Fruit fly (Drosophila melanogaster) whole organism, embryonic: Measurements from ENCODE around the gene Gad1.

Experiments used
- Bdp1 ChIP-seq: fragments of 200-800 bp; sonication (Bioruptor generic); optimal IDR thresholded peaks from 3 replicates; lab custom pipeline; 2016; ENCODE audit warnings: missing biosample characterization, missing genetic modification characterization
- Bgb ChIP-seq: fragments of 200-800 bp; sonication (Bioruptor generic); IDR thresholded peaks from 2 replicates; pipeline ENCODE4 v1.3.6; 2022; ENCODE audit warnings: missing biosample characterization, missing genetic modification characterization; ENCODE audit not compliant: partially characterized antibody
- BtbVII ChIP-seq: fragments of 200-800 bp; sonication (Bioruptor generic); optimal IDR thresholded peaks from 3 replicates; lab custom pipeline; 2017; ENCODE audit warnings: missing biosample characterization, mild to moderate bottlenecking, missing genetic modification characterization
- CG10565 ChIP-seq: fragments of 200-800 bp; sonication (Bioruptor generic); optimal IDR thresholded peaks from 3 replicates; lab custom pipeline; 2016; ENCODE audit warnings: missing biosample characterization, mild to moderate bottlenecking, missing genetic modification characterization
- CG11093 ChIP-seq: fragments of 200-800 bp; sonication (Bioruptor generic); IDR thresholded peaks from 3 replicates; pipeline ENCODE4 v1.3.6; 2022; ENCODE audit warnings: missing biosample characterization, missing genetic modification characterization
- CG1233 ChIP-seq: fragments of 200-800 bp; sonication (Bioruptor generic); optimal IDR thresholded peaks from 4 replicates; lab custom pipeline; 2018; ENCODE audit warnings: missing biosample characterization, mild to moderate bottlenecking, missing genetic modification characterization
- CG12391 ChIP-seq: fragments of 200-800 bp; sonication (Bioruptor generic); optimal IDR thresholded peaks from 3 replicates; lab custom pipeline; 2018; ENCODE audit warnings: missing biosample characterization, mild to moderate bottlenecking, missing genetic modification characterization, moderate library complexity
- CG13287 ChIP-seq: fragments of 200-800 bp; sonication (Bioruptor generic); IDR thresholded peaks from 2 replicates; pipeline ENCODE4 v1.3.6; 2022; ENCODE audit warnings: missing biosample characterization, missing genetic modification characterization; ENCODE audit not compliant: partially characterized antibody
- CG14014 ChIP-seq: fragments of 200-800 bp; sonication (Bioruptor generic); IDR thresholded peaks from 2 replicates; pipeline ENCODE4 v1.3.6; 2022; ENCODE audit warnings: missing biosample characterization, missing genetic modification characterization
- CG14710 ChIP-seq: fragments of 200-800 bp; sonication (Bioruptor generic); optimal IDR thresholded peaks from 3 replicates; lab custom pipeline; 2019; ENCODE audit warnings: missing biosample characterization, mild to moderate bottlenecking, missing genetic modification characterization, moderate library complexity
- CG15479 ChIP-seq: fragments of 200-800 bp; sonication (Bioruptor generic); optimal IDR thresholded peaks from 3 replicates; lab custom pipeline; 2019; ENCODE audit warnings: missing biosample characterization, mild to moderate bottlenecking, missing genetic modification characterization, moderate library complexity
- CG15601 ChIP-seq: fragments of 200-800 bp; sonication (Bioruptor generic); optimal IDR thresholded peaks from 3 replicates; lab custom pipeline; 2019; ENCODE audit warnings: missing biosample characterization, mild to moderate bottlenecking, missing genetic modification characterization, moderate library complexity
- CG17912 ChIP-seq: fragments of 200-800 bp; sonication (Bioruptor generic); optimal IDR thresholded peaks from 2 replicates; lab custom pipeline; 2018; ENCODE audit warnings: missing biosample characterization, mild to moderate bottlenecking, missing genetic modification characterization
- CG2199 ChIP-seq: fragments of 200-800 bp; sonication (Bioruptor generic); IDR thresholded peaks from 3 replicates; pipeline ENCODE4 v1.3.6; 2022; ENCODE audit warnings: missing biosample characterization, missing genetic modification characterization
- CG30020 ChIP-seq: fragments of 200-800 bp; optimal IDR thresholded peaks from 2 replicates; lab custom pipeline; 2019; ENCODE audit warnings: missing biosample characterization, mild to moderate bottlenecking, missing genetic modification characterization, moderate library complexity
- CG30403 ChIP-seq: fragments of 200-800 bp; sonication (Bioruptor generic); optimal IDR thresholded peaks from 3 replicates; lab custom pipeline; 2016; ENCODE audit warnings: missing biosample characterization, missing genetic modification characterization
- CG31365 ChIP-seq: fragments of 200-800 bp; sonication (Bioruptor generic); optimal IDR thresholded peaks from 2 replicates; lab custom pipeline; 2018; ENCODE audit warnings: missing biosample characterization, mild to moderate bottlenecking, missing genetic modification characterization
- CG7271 ChIP-seq: fragments of 200-800 bp; sonication (Bioruptor generic); optimal IDR thresholded peaks from 2 replicates; lab custom pipeline; 2018; ENCODE audit warnings: missing biosample characterization, mild to moderate bottlenecking, missing genetic modification characterization, moderate library complexity
- CG9437 ChIP-seq: fragments of 200-800 bp; sonication (Bioruptor generic); optimal IDR thresholded peaks from 2 replicates; lab custom pipeline; 2018; ENCODE audit warnings: missing biosample characterization, mild to moderate bottlenecking, missing genetic modification characterization
- Dbx ChIP-seq: fragments of 200-800 bp; sonication (Bioruptor generic); IDR thresholded peaks from 3 replicates; pipeline ENCODE4 v1.3.6; 2022; ENCODE audit warnings: missing biosample characterization, missing genetic modification characterization
- Dek ChIP-seq: fragments of 200-800 bp; sonication (Bioruptor generic); optimal IDR thresholded peaks from 3 replicates; lab custom pipeline; 2019; ENCODE audit warnings: missing biosample characterization, mild to moderate bottlenecking, missing genetic modification characterization, moderate library complexity
- Dip3 ChIP-seq: fragments of 200-800 bp; sonication (Bioruptor generic); optimal IDR thresholded peaks from 3 replicates; lab custom pipeline; 2016; ENCODE audit warnings: missing biosample characterization, missing genetic modification characterization
- Dll ChIP-seq: fragments of 200-800 bp; sonication (Bioruptor generic); IDR thresholded peaks from 4 replicates; pipeline ENCODE4 v1.3.6; 2022; ENCODE audit warnings: missing biosample characterization, missing genetic modification characterization; ENCODE audit not compliant: partially characterized antibody
- E2f2 ChIP-seq: fragments of 200-800 bp; sonication (Bioruptor generic); IDR thresholded peaks from 2 replicates; pipeline ENCODE4 v1.3.6; 2022; ENCODE audit warnings: missing biosample characterization, missing genetic modification characterization
- Ets97D ChIP-seq: fragments of 200-800 bp; sonication (Bioruptor generic); optimal IDR thresholded peaks from 3 replicates; lab custom pipeline; 2016; ENCODE audit warnings: missing biosample characterization, missing genetic modification characterization
- Fer1 ChIP-seq: fragments of 200-800 bp; sonication (Bioruptor generic); optimal IDR thresholded peaks from 2 replicates; lab custom pipeline; 2017; ENCODE audit warnings: missing biosample characterization, mild to moderate bottlenecking, missing genetic modification characterization
- HLH4C ChIP-seq: fragments of 200-800 bp; sonication (Bioruptor generic); IDR thresholded peaks from 3 replicates; pipeline ENCODE4 v1.3.6; 2022; ENCODE audit warnings: missing biosample characterization, missing genetic modification characterization; ENCODE audit not compliant: partially characterized antibody
- Hsf ChIP-seq: fragments of 200-800 bp; sonication (Bioruptor generic); optimal IDR thresholded peaks from 3 replicates; lab custom pipeline; 2016; ENCODE audit warnings: missing biosample characterization, missing genetic modification characterization
- Oaz ChIP-seq: fragments of 200-800 bp; sonication (Bioruptor generic); IDR thresholded peaks from 2 replicates; pipeline ENCODE4 v1.3.6; 2022; ENCODE audit warnings: missing biosample characterization, missing genetic modification characterization
- Rfx ChIP-seq: fragments of 200-800 bp; sonication (Bioruptor generic); IDR thresholded peaks from 2 replicates; pipeline ENCODE4 v1.3.6; 2022; ENCODE audit warnings: missing biosample characterization, missing genetic modification characterization
- Sin3A ChIP-seq: fragments of >200 bp; optimal IDR thresholded peaks from 2 replicates; lab custom pipeline; 2018
- aop ChIP-seq: fragments of 200-800 bp; sonication (Bioruptor generic); IDR thresholded peaks from 2 replicates; pipeline ENCODE4 v1.3.6; 2022; ENCODE audit warnings: missing biosample characterization, missing genetic modification characterization
- cato ChIP-seq: fragments of 200-800 bp; sonication (Bioruptor generic); optimal IDR thresholded peaks from 2 replicates; lab custom pipeline; 2016; ENCODE audit warnings: missing biosample characterization, missing genetic modification characterization, borderline replicate concordance
- chinmo ChIP-seq: fragments of 200-800 bp; sonication (Bioruptor generic); IDR thresholded peaks from 4 replicates; pipeline ENCODE4 v1.3.6; 2022; ENCODE audit warnings: missing biosample characterization, missing genetic modification characterization; ENCODE audit not compliant: partially characterized antibody
- emc ChIP-seq: fragments of 200-800 bp; sonication (Bioruptor generic); optimal IDR thresholded peaks from 2 replicates; lab custom pipeline; 2016; ENCODE audit warnings: missing biosample characterization, missing genetic modification characterization
- fd96Cb ChIP-seq: fragments of 200-800 bp; sonication (Bioruptor generic); optimal IDR thresholded peaks from 2 replicates; lab custom pipeline; 2018; ENCODE audit warnings: missing biosample characterization, mild to moderate bottlenecking, missing genetic modification characterization, moderate library complexity
- gcm2 ChIP-seq: fragments of 200-800 bp; sonication (Bioruptor generic); optimal IDR thresholded peaks from 2 replicates; lab custom pipeline; 2016; ENCODE audit warnings: missing biosample characterization, missing genetic modification characterization
- her ChIP-seq: fragments of 200-800 bp; sonication (Bioruptor generic); optimal IDR thresholded peaks from 2 replicates; lab custom pipeline; 2016; ENCODE audit warnings: missing biosample characterization, missing genetic modification characterization
- knrl ChIP-seq: fragments of 200-800 bp; sonication (Bioruptor generic); IDR thresholded peaks from 3 replicates; pipeline ENCODE4 v1.3.6; 2022; ENCODE audit warnings: missing biosample characterization, missing genetic modification characterization; ENCODE audit not compliant: partially characterized antibody
- onecut ChIP-seq: fragments of 200-800 bp; sonication (Bioruptor generic); IDR thresholded peaks from 2 replicates; pipeline ENCODE4 v1.3.6; 2022; ENCODE audit warnings: missing biosample characterization, missing genetic modification characterization
- phol ChIP-seq: fragments of 200-800 bp; sonication (Bioruptor generic); optimal IDR thresholded peaks from 3 replicates; lab custom pipeline; 2018; ENCODE audit warnings: missing biosample characterization, mild to moderate bottlenecking, missing genetic modification characterization, moderate library complexity
- prd ChIP-seq, 3 experiments: fragments of >200 bp in 2 of 3; fragments of 200-800 bp in 1 of 3; sonication (Bioruptor generic) in 1 of 3; optimal IDR thresholded peaks in 2 of 3; IDR thresholded peaks in 1 of 3; 2 replicates in 2 of 3; 3 replicates in 1 of 3; pipeline versions ENCODE4 v1.3.6 to Lab custom; 2017 to 2022; ENCODE audit warnings: missing biosample characterization in 1 of 3, missing genetic modification characterization in 1 of 3
- pzg ChIP-seq: fragments of 200-800 bp; sonication (Bioruptor generic); optimal IDR thresholded peaks from 3 replicates; lab custom pipeline; 2018; ENCODE audit warnings: missing biosample characterization, mild to moderate bottlenecking, missing genetic modification characterization, moderate library complexity
- sc ChIP-seq, 3 experiments: fragments of >200 bp in 2 of 3; fragments of 200-800 bp in 1 of 3; sonication (Bioruptor generic) in 1 of 3; optimal IDR thresholded peaks; 2 replicates in 2 of 3; 3 replicates in 1 of 3; lab custom pipeline; 2017; ENCODE audit warnings: mild to moderate bottlenecking in 1 of 3, missing biosample characterization in 1 of 3, missing genetic modification characterization in 1 of 3, missing genetic modification reagents in 1 of 3
- sens ChIP-seq: fragments of 200-800 bp; sonication (Bioruptor generic); peaks from one replicate; lab custom pipeline; 2016; ENCODE audit warnings: missing biosample characterization, missing genetic modification characterization
- sim ChIP-seq: fragments of 200-800 bp; sonication (Bioruptor generic); IDR thresholded peaks from 2 replicates; pipeline ENCODE4 v1.3.6; 2022; ENCODE audit warnings: missing biosample characterization, missing genetic modification characterization
- sob ChIP-seq: fragments of 200-800 bp; sonication (Bioruptor generic); IDR thresholded peaks from 2 replicates; pipeline ENCODE4 v1.3.6; 2022; ENCODE audit warnings: missing biosample characterization, missing genetic modification characterization
- stwl ChIP-seq: fragments of 200-800 bp; sonication (Bioruptor generic); optimal IDR thresholded peaks from 3 replicates; lab custom pipeline; 2018; ENCODE audit warnings: missing biosample characterization, mild to moderate bottlenecking, missing genetic modification characterization, moderate library complexity
- zfh2 ChIP-seq: fragments of 200-800 bp; sonication (Bioruptor generic); optimal IDR thresholded peaks from 2 replicates; lab custom pipeline; 2016; ENCODE audit warnings: missing biosample characterization, missing genetic modification characterization

The Gad1 gene

dm6 chr3L:4092705-4093257, 4.2 kb upstream of the Gad1 start, which contains the start of gene CG14990 (continued):
- peak; percentile 74; the same call in 1 of the 4 replicates for TF ChIP-seq chinmo (GFP tag; lab: Robert Waterston, UW)
- TF ChIP-seq fd96Cb (tag; lab: Kevin White, UChicago) = no peak
- TF ChIP-seq sens = peak; percentile 75
- no peak for TF ChIP-seq Dll (GFP tag; lab: Robert Waterston, UW)
- peak; percentile 30 for TF ChIP-seq pzg (GFP tag; lab: Kevin White, UChicago)
- TF ChIP-seq CG10565 = no peak
- 0 out of 3 replicates have a peak, but pooled peaks have one; percentile 38 for TF ChIP-seq Dbx (GFP tag; lab: Robert Waterston, UW)
- TF ChIP-seq stwl (tag; lab: Kevin White, UChicago) = peak; percentile 90
- peak; percentile 10 for TF ChIP-seq CG12391 (tag; lab: Kevin White, UChicago)
- no peak for TF ChIP-seq Sin3A (lab: Kevin White, UChicago)
- TF ChIP-seq CG11093 = no peak
- no peak for TF ChIP-seq prd (optimal IDR thresholded peaks at IDR 0.05; lab: Kevin White, UChicago)
- no peak for TF ChIP-seq prd (GFP tag; IDR thresholded peaks at IDR 0.05; lab: Robert Waterston, UW)
- TF ChIP-seq HLH4C = 0 out of 3 replicates have a peak, but pooled peaks have one; percentile 19
- TF ChIP-seq CG30403 = no peak
- TF ChIP-seq aop = no peak
- TF ChIP-seq CG15601 (tag; lab: Kevin White, UChicago) = peak; percentile 23
- no peak for TF ChIP-seq Oaz (GFP tag; lab: Robert Waterston, UW)
- TF ChIP-seq Rfx (GFP tag; lab: Robert Waterston, UW) = 0 out of 2 replicates have a peak, but pooled peaks have one; percentile 50
- no peak for TF ChIP-seq emc
- TF ChIP-seq cato = no peak
- peak; percentile 4 for TF ChIP-seq CG17912 (GFP tag; lab: Kevin White, UChicago)
- no peak for TF ChIP-seq Dek (tag; lab: Kevin White, UChicago)
- TF ChIP-seq Bgb (GFP tag; lab: Robert Waterston, UW) = peak; percentile 69
- TF ChIP-seq E2f2 (GFP tag; lab: Robert Waterston, UW) = peak; percentile 99
- no peak for TF ChIP-seq BtbVII (GFP tag; lab: Kevin White, UChicago)
- TF ChIP-seq Ets97D (GFP tag; lab: Kevin White, UChicago) = peak; percentile 38
- TF ChIP-seq CG1233 (GFP tag; lab: Kevin White, UChicago) = no peak
- TF ChIP-seq zfh2 (GFP tag; lab: Kevin White, UChicago) = no peak
- no peak for TF ChIP-seq CG15479 (GFP tag; lab: Kevin White, UChicago)
- peak; percentile 90 for TF ChIP-seq CG2199 (GFP tag; lab: Robert Waterston, UW)
- peak; percentile 2 for TF ChIP-seq CG14710 (tag; lab: Kevin White, UChicago)
- no peak for TF ChIP-seq onecut (GFP tag; lab: Robert Waterston, UW)
- no peak for TF ChIP-seq CG7271 (tag; lab: Kevin White, UChicago)
- no peak for TF ChIP-seq her (GFP tag; lab: Kevin White, UChicago)
- TF ChIP-seq CG30020 (tag; lab: Kevin White, UChicago) = no peak
- TF ChIP-seq CG9437 (GFP tag; lab: Kevin White, UChicago) = peak; percentile 100
- TF ChIP-seq sc (optimal IDR thresholded peaks at IDR 0.05; lab: Kevin White, UChicago) = no peak
- no peak for TF ChIP-seq sc (GFP tag; optimal IDR thresholded peaks at IDR 0.05; lab: Kevin White, UChicago)
- TF ChIP-seq gcm2 = no peak
- no peak for TF ChIP-seq Bdp1 (GFP tag; lab: Kevin White, UChicago)
- no peak for TF ChIP-seq Hsf (GFP tag; lab: Kevin White, UChicago)
- no peak for TF ChIP-seq phol (tag; lab: Kevin White, UChicago)
- TF ChIP-seq knrl (GFP tag; lab: Robert Waterston, UW) = peak; percentile 63; the same call in 1 of the 3 replicates
- peak; percentile 99 for TF ChIP-seq CG31365 (tag; lab: Kevin White, UChicago)
- no peak for TF ChIP-seq Dip3
- peak; percentile 39; the same call in 1 of the 2 replicates for TF ChIP-seq CG13287
- no peak for TF ChIP-seq CG14014
- TF ChIP-seq Fer1 = no peak
- peak; percentile 66; the same call in 1 of the 2 replicates for TF ChIP-seq sob (GFP tag; lab: Robert Waterston, UW)
- TF ChIP-seq sim (GFP tag; lab: Robert Waterston, UW) = no peak
